Worm (Caenorhabditis elegans): ENCODE measurements around the gene Y6E2A.5.
A peak's percentile ranks its signal among the peaks of the same experiment; 100 is the strongest.
"Not testable (repeated sequence)": the region's sequence is repeated elsewhere in the genome, so short reads cannot be mapped to it uniquely, and the experiment has no call there.

The Y6E2A.5 gene

ce11 chrV:15668200-15668599 lies 50.3 kb downstream of the Y6E2A.5 start, which contains the start of gene F53E4.1:
F53E4.1 (minus strand) TSS chrV:15668300.
- TF ChIP-seq aly-2, lin-39, elt-3 (tag; optimal IDR thresholded peaks at IDR 0.05): not testable (repeated sequence)

DNA sequence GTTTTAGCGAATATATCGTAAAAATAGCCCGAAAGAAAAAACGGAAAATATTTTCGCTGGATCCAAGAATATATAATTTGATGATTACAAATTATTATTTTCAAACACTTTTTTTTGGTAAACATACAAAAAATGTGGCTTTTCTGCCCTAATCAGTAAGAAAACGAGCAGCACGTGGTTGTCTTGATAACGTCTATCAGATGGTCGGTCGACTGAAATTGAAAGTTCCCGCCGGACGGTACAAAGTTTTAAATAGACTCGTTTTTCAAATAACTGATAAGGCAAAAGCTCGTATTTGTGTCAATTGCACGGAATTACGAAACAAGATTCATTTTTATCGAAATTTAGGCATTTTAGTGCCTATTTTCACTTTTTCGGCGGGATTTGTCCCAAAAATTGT lies 51.7 kb downstream of the Y6E2A.5 start:
- no peak for TF ChIP-seq unc-62 (GFP tag; optimal IDR thresholded peaks at IDR 0.05)
- TF ChIP-seq unc-86 (tag; optimal IDR thresholded peaks at IDR 0.05), result no peak
- TF ChIP-seq nhr-71 (tag; optimal IDR thresholded peaks at IDR 0.05), result no peak
- no peak for TF ChIP-seq lsy-2 (tag; optimal IDR thresholded peaks at IDR 0.05)
- peak; percentile 63 for TF ChIP-seq nhr-90 (tag; optimal IDR thresholded peaks at IDR 0.05; ENCODE audit: poor library complexity)
- TF ChIP-seq blmp-1 (tag; optimal IDR thresholded peaks at IDR 0.05), result peak; percentile 46
- no peak for TF ChIP-seq ceh-63 (GFP tag; optimal IDR thresholded peaks at IDR 0.05)
- TF ChIP-seq irx-1 (tag; optimal IDR thresholded peaks at IDR 0.05), result no peak
- peak; percentile 62 for TF ChIP-seq nhr-20 (tag; optimal IDR thresholded peaks at IDR 0.05)
- TF ChIP-seq mdl-1 (tag; optimal IDR thresholded peaks at IDR 0.05), result peak in 1 of 2 experiments; percentile 61
- TF ChIP-seq snu-23 (GFP tag; optimal IDR thresholded peaks at IDR 0.05), result no peak
- no peak for TF ChIP-seq zip-4 (GFP tag; optimal IDR thresholded peaks at IDR 0.05)
- TF ChIP-seq fkh-4 (tag; optimal IDR thresholded peaks at IDR 0.05; ENCODE audit: borderline replicate concordance), result no peak
- no peak for TF ChIP-seq aly-2 (tag; optimal IDR thresholded peaks at IDR 0.05)
- TF ChIP-seq lin-35 (GFP tag; optimal IDR thresholded peaks at IDR 0.05), result peak in 1 of 2 experiments; percentile 58
- TF ChIP-seq lin-15B (tag; optimal IDR thresholded peaks at IDR 0.05), result no peak
- TF ChIP-seq elt-2 (tag; optimal IDR thresholded peaks at IDR 0.05), result peak; percentile 98
- TF ChIP-seq hlh-4 (tag; optimal IDR thresholded peaks at IDR 0.05), result no peak
- no peak for TF ChIP-seq aha-1 (tag; optimal IDR thresholded peaks at IDR 0.05)
- no peak for TF ChIP-seq egl-27 (tag; optimal IDR thresholded peaks at IDR 0.05)
- TF ChIP-seq ceh-82 (tag; optimal IDR thresholded peaks at IDR 0.05), result no peak
- TF ChIP-seq nhr-76 (tag; optimal IDR thresholded peaks at IDR 0.05), result no peak
- no peak for TF ChIP-seq ets-5 (GFP tag; IDR thresholded peaks at IDR 0.05)
- TF ChIP-seq pqm-1 (tag; optimal IDR thresholded peaks at IDR 0.05), result peak; percentile 13
- no peak for TF ChIP-seq fos-1 (tag; optimal IDR thresholded peaks at IDR 0.05)
- no peak for TF ChIP-seq grh-1 (GFP tag; IDR thresholded peaks at IDR 0.05)
- TF ChIP-seq snpc-4 (tag; optimal IDR thresholded peaks at IDR 0.05), result no peak
- no peak for TF ChIP-seq efl-3 (GFP tag; optimal IDR thresholded peaks at IDR 0.05)
